Comparison of ENCODE assay signal across 1 fruit fly cellular context in the genomic region with DNA sequence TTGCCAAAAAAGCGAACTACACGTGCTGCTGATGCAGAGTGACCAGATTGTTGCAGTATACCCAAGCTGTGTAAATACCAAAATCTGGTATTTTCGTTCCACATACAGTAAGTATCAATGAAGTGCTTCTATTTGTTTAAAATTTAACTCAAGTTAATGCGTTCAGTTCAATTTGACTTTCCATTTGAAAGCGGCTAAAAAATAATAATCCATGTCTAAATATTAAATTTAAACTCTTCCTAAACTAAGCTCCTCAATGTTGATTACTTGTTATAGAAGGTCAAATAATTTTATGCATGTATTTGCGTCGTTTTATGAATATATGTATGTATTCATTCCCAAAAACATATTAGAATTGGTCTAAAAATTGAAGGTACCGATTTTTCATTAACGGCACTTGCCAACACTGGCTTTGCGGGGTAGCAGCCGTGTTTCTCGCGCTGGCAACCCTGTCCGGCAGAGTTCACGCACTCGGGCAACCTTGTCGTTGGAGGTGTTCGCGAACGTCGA.
TF ChIP-seq lines count a peak whose summit lies in the region.

A gene (minus strand): TSS at position 44 of the 510 bp plus-strand sequence.
A gene (plus strand): TSS at position 481 of the 510 bp plus-strand sequence.

TF ChIP-seq in whole organism, embryonic, 481 proteins besides CTCF, POLR2A, EP300 and RAD21 (continued from another document):
- peak; percentile 71 for TF ChIP-seq CG9797 (GFP tag; optimal IDR thresholded peaks at IDR 0.05; lab: Kevin White, UChicago)
- peak; percentile 79 for TF ChIP-seq CG9932 (GFP tag; IDR thresholded peaks at IDR 0.05; lab: Robert Waterston, UW)
- TF ChIP-seq CG2202 (tag; optimal IDR thresholded peaks at IDR 0.05; lab: Kevin White, UChicago): peak; percentile 34
- peak; percentile 46 for TF ChIP-seq E2f2 (GFP tag; IDR thresholded peaks at IDR 0.05; lab: Robert Waterston, UW)
- TF ChIP-seq dati (GFP tag; IDR thresholded peaks at IDR 0.05; lab: Robert Waterston, UW): no peak
- peak; percentile 56 for TF ChIP-seq caup (GFP tag; optimal IDR thresholded peaks at IDR 0.05; lab: Kevin White, UChicago; ENCODE audit: severe bottlenecking)
- TF ChIP-seq CG3726 (GFP tag; IDR thresholded peaks at IDR 0.05; lab: Robert Waterston, UW): no peak
- peak; percentile 63 for TF ChIP-seq Oli (tag; optimal IDR thresholded peaks at IDR 0.05; lab: Kevin White, UChicago)
- peak in 1 of 2 experiments; percentile 29 for TF ChIP-seq crp (GFP tag; optimal IDR thresholded peaks at IDR 0.05; lab: Kevin White, UChicago)
- peak; percentile 47 for TF ChIP-seq CG34376 (GFP tag; optimal IDR thresholded peaks at IDR 0.05; lab: Kevin White, UChicago)
